Worm (Caenorhabditis elegans): ENCODE measurements around the gene memi-1.

The memi-1 gene

ce11 chrIV:4748408-4749105, 11.7 kb downstream of the memi-1 start, which contains the start of gene cyc-2.1 (continued):
- TF ChIP-seq efl-1 (GFP tag; optimal IDR thresholded peaks at IDR 0.05) (peak; percentile 5), B0019.2 (GFP tag; conservative IDR thresholded peaks at IDR 0.05) (no peak), bed-1 (GFP tag; IDR thresholded peaks at IDR 0.05) (no peak), him-1 (tag; optimal IDR thresholded peaks at IDR 0.05) (no peak), sdz-38 (tag; optimal IDR thresholded peaks at IDR 0.05) (no peak), ztf-25 (GFP tag; IDR thresholded peaks at IDR 0.05) (no peak), zim-3 (tag; optimal IDR thresholded peaks at IDR 0.05) (no peak), zfh-2 (GFP tag; conservative IDR thresholded peaks at IDR 0.05) (peak; percentile 93), tlf-1 (GFP tag; optimal IDR thresholded peaks at IDR 0.05) (peak; percentile 63), aptf-3 (GFP tag; IDR thresholded peaks at IDR 0.05) (peak; percentile 76; the same call in 1 of the 2 replicates), unc-130 (GFP tag; optimal IDR thresholded peaks at IDR 0.05) (peak; percentile 43), ccch-3 (GFP tag; optimal IDR thresholded peaks at IDR 0.05) (no peak), lsl-1 (GFP tag; optimal IDR thresholded peaks at IDR 0.05) (peak; percentile 54), cebp-1 (GFP tag; IDR thresholded peaks at IDR 0.05) (0 out of 2 replicates have a peak, but pooled peaks have one; percentile 35), cebp-1 (tag; optimal IDR thresholded peaks at IDR 0.05) (peak; percentile 82), dox-1 (GFP tag; IDR thresholded peaks at IDR 0.05) (peak; percentile 74), Y53G8AR.9 (GFP tag; conservative IDR thresholded peaks at IDR 0.05) (peak; percentile 82), ztf-26 (tag; optimal IDR thresholded peaks at IDR 0.05) (peak; percentile 72), F33H1.4 (GFP tag; IDR thresholded peaks at IDR 0.05) (peak; percentile 41), lin-26 (GFP tag; IDR thresholded peaks at IDR 0.05) (peak; percentile 66), dpl-1 (GFP tag; optimal IDR thresholded peaks at IDR 0.05) (no peak), K12H6.12 (tag; optimal IDR thresholded peaks at IDR 0.05) (peak; percentile 45), B0261.1 (tag; optimal IDR thresholded peaks at IDR 0.05) (peak; percentile 20), ekl-4 (GFP tag; IDR thresholded peaks at IDR 0.05) (peak; percentile 79; the same call in 1 of the 2 replicates), athp-1 (tag; optimal IDR thresholded peaks at IDR 0.05) (peak; percentile 70), ets-4 (GFP tag; optimal IDR thresholded peaks at IDR 0.05) (no peak), chd-7 (tag; optimal IDR thresholded peaks at IDR 0.05) (no peak), mxl-1 (tag; optimal IDR thresholded peaks at IDR 0.05) (no peak), nhr-90 (tag; optimal IDR thresholded peaks at IDR 0.05) (no peak), F39B2.1 (GFP tag; IDR thresholded peaks at IDR 0.05) (peak; percentile 83), F23B12.7 (tag; optimal IDR thresholded peaks at IDR 0.05; ENCODE audit: insufficient read depth) (peak; percentile 71), F49E8.2 (tag; optimal IDR thresholded peaks at IDR 0.05; ENCODE audit: insufficient read depth) (peak; percentile 90), pha-4 (tag; optimal IDR thresholded peaks at IDR 0.05) (no peak)

- no peak for TF ChIP-seq F23B12.7 (tag; optimal IDR thresholded peaks at IDR 0.05; ENCODE audit: insufficient read depth)
- no peak for TF ChIP-seq aptf-2 (GFP tag; conservative IDR thresholded peaks at IDR 0.05)
- TF ChIP-seq egl-44 (GFP tag; IDR thresholded peaks at IDR 0.05) = no peak
- peak; percentile 22; the same call in 1 of the 2 replicates for TF ChIP-seq hmg-1.2 (GFP tag; IDR thresholded peaks at IDR 0.05)
- TF ChIP-seq snpc-3.4 (tag; optimal IDR thresholded peaks at IDR 0.05) = peak; percentile 11
- TF ChIP-seq madf-8 (GFP tag; conservative IDR thresholded peaks at IDR 0.05) = no peak
- no peak for TF ChIP-seq sea-2 (GFP tag; IDR thresholded peaks at IDR 0.05)
- TF ChIP-seq pha-4 (tag; optimal IDR thresholded peaks at IDR 0.05) = no peak
- TF ChIP-seq snpc-4 (GFP tag; optimal IDR thresholded peaks at IDR 0.05) = no peak
- TF ChIP-seq snpc-4 (tag; optimal IDR thresholded peaks at IDR 0.05) = no peak
- no peak for TF ChIP-seq ceh-40 (GFP tag; IDR thresholded peaks at IDR 0.05)
- TF ChIP-seq attf-3 (GFP tag; conservative IDR thresholded peaks at IDR 0.05) = no peak
- TF ChIP-seq D2030.7 (GFP tag; IDR thresholded peaks at IDR 0.05) = no peak; the same call in 1 of the 2 replicates
- TF ChIP-seq B0019.2 (GFP tag; conservative IDR thresholded peaks at IDR 0.05) = no peak
- TF ChIP-seq dox-1 (GFP tag; IDR thresholded peaks at IDR 0.05) = 0 out of 2 replicates have a peak, but pooled peaks have one; percentile 14
- no peak for TF ChIP-seq zfh-2 (GFP tag; conservative IDR thresholded peaks at IDR 0.05)
- no peak for TF ChIP-seq ztf-18 (tag; optimal IDR thresholded peaks at IDR 0.05)
- 0 out of 2 replicates have a peak, but pooled peaks have one; percentile 52 for TF ChIP-seq Y95B8A.8 (GFP tag; IDR thresholded peaks at IDR 0.05)
- TF ChIP-seq repo-1 (tag; optimal IDR thresholded peaks at IDR 0.05) = peak; percentile 69
- TF ChIP-seq xnd-1 (tag; optimal IDR thresholded peaks at IDR 0.05) = no peak
- peak; percentile 28 for TF ChIP-seq F49E8.2 (tag; optimal IDR thresholded peaks at IDR 0.05; ENCODE audit: insufficient read depth)
Observed at ce11 chrIV:4747553-4747952, 12.7 kb downstream of the memi-1 start, which contains the start of gene tctn-1. Gene tctn-1, minus strand, starts transcription at chrIV:4747832.

Measured in whole organism, young adult.